Worm (Caenorhabditis elegans): ENCODE measurements around the gene let-92.

let-92 gene

DNA sequence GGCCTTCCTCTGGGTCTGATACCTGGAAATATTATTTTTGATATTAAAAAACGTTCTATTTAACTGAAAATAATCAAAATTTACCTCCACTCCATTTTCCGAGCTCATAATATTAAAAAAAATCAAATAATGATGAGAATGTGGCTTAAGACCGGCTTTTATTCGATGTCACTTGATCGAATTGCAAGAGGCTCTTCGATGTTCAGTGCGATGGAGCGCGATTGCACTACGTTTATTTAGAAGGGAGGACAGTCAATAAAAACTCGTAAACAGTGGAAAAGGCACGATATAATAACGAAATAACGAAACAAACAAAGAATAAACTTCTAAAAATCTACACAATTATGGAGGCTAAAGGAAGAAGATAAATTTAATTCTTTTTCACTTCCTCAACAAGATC lies 3.5 kb upstream of the let-92 start, which contains the start of gene tag-30 (continued):
- TF ChIP-seq ceh-27 (GFP tag; optimal IDR thresholded peaks at IDR 0.05) (peak; percentile 45), Y56A3A.18 (GFP tag; IDR thresholded peaks at IDR 0.05) (no peak), hrde-1 (tag; optimal IDR thresholded peaks at IDR 0.05; ENCODE audit: borderline replicate concordance) (peak; percentile 16), mes-4 (tag; optimal IDR thresholded peaks at IDR 0.05) (no peak), tbx-9 (tag; optimal IDR thresholded peaks at IDR 0.05; ENCODE audit: borderline replicate concordance) (no peak), F23B12.7 (tag; optimal IDR thresholded peaks at IDR 0.05; ENCODE audit: insufficient read depth) (peak; percentile 49), madf-10 (tag; optimal IDR thresholded peaks at IDR 0.05) (no peak), snpc-3.4 (tag; optimal IDR thresholded peaks at IDR 0.05) (peak; percentile 28), mel-28 (tag; optimal IDR thresholded peaks at IDR 0.05; ENCODE audit: borderline replicate concordance) (no peak), Y53G8AR.9 (GFP tag; conservative IDR thresholded peaks at IDR 0.05) (0 out of 2 replicates have a peak, but pooled peaks have one; percentile 45), nfya-2 (GFP tag; IDR thresholded peaks at IDR 0.05) (no peak), mcd-1 (GFP tag; IDR thresholded peaks at IDR 0.05) (peak; percentile 88), tlf-1 (GFP tag; optimal IDR thresholded peaks at IDR 0.05) (peak; percentile 50), B0336.3 (GFP tag; IDR thresholded peaks at IDR 0.05) (peak; percentile 30; the same call in 1 of the 2 replicates), ekl-4 (GFP tag; IDR thresholded peaks at IDR 0.05) (no peak), attf-5 (GFP tag; optimal IDR thresholded peaks at IDR 0.05) (peak; percentile 58), dpff-1 (tag; optimal IDR thresholded peaks at IDR 0.05) (no peak), C17E4.6 (GFP tag; IDR thresholded peaks at IDR 0.05) (no peak), ztf-3 (GFP tag; optimal IDR thresholded peaks at IDR 0.05) (no peak), pbrm-1 (GFP tag; IDR thresholded peaks at IDR 0.05) (0 out of 2 replicates have a peak, but pooled peaks have one; percentile 6), D2030.7 (GFP tag; IDR thresholded peaks at IDR 0.05) (no peak), F57A8.1 (GFP tag; optimal IDR thresholded peaks at IDR 0.05) (no peak), Y95B8A.8 (GFP tag; IDR thresholded peaks at IDR 0.05) (no peak), F49E8.2 (tag; optimal IDR thresholded peaks at IDR 0.05; ENCODE audit: insufficient read depth) (no peak), nhr-80 (tag; optimal IDR thresholded peaks at IDR 0.05) (peak; percentile 37), nhr-179 (tag; optimal IDR thresholded peaks at IDR 0.05) (no peak), tbp1 (GFP tag; optimal IDR thresholded peaks at IDR 0.05) (peak; percentile 16), hmg-1.2 (GFP tag; IDR thresholded peaks at IDR 0.05) (peak; percentile 25; the same call in 1 of the 2 replicates), ztf-25 (GFP tag; IDR thresholded peaks at IDR 0.05) (no peak)

- TF ChIP-seq pha-4 (tag; optimal IDR thresholded peaks at IDR 0.05) (no peak), nfya-1 (tag; optimal IDR thresholded peaks at IDR 0.05; ENCODE audit: borderline replicate concordance, insufficient read depth) (no peak), F22D6.2 (tag; optimal IDR thresholded peaks at IDR 0.05) (no peak), nfyb-1 (GFP tag; IDR thresholded peaks at IDR 0.05) (no peak), hlh-26 (GFP tag; conservative IDR thresholded peaks at IDR 0.05) (no peak), madf-3 (GFP tag; IDR thresholded peaks at IDR 0.05) (no peak), ceh-91 (GFP tag; IDR thresholded peaks at IDR 0.05) (no peak), nhr-27 (tag; optimal IDR thresholded peaks at IDR 0.05) (no peak), hsf-1 (GFP tag; IDR thresholded peaks at IDR 0.05) (no peak), cebp-2 (GFP tag; IDR thresholded peaks at IDR 0.05) (no peak), Y67H2A.10 (GFP tag; conservative IDR thresholded peaks at IDR 0.05) (no peak), ceh-27 (GFP tag; optimal IDR thresholded peaks at IDR 0.05) (no peak)
These were observed 2.8 kb upstream of the let-92 start for ce11 chrIV:11855424-11855823.

Data from whole organism, young adult.